Worm (Caenorhabditis elegans) whole organism, young adult: ENCODE data around the gene T28H11.7.

ENCODE experiments used
- B0019.2 ChIP-seq: fragments of 200-800 bp; sonication (Bioruptor generic); conservative IDR thresholded peaks from 2 replicates; pipeline ENCODE4 v1.3.6; 2022; ENCODE audit warnings: missing genetic modification reagents, missing genetic modification characterization, missing compliant biosample characterization
- F33H1.4 ChIP-seq: fragments of 200-800 bp; sonication (Bioruptor generic); IDR thresholded peaks from 2 replicates; pipeline ENCODE4 v1.3.6; 2022; ENCODE audit warnings: missing genetic modification reagents, missing genetic modification characterization, missing compliant biosample characterization
- F57A8.1 ChIP-seq: fragments of 200-800 bp; sonication (Bioruptor generic); optimal IDR thresholded peaks from 2 replicates; lab custom pipeline; 2018; ENCODE audit warnings: mild to moderate bottlenecking, missing genetic modification characterization, moderate library complexity, missing compliant biosample characterization
- bed-1 ChIP-seq: fragments of 200-800 bp; sonication (Bioruptor generic); IDR thresholded peaks from 2 replicates; pipeline ENCODE4 v1.3.6; 2022; ENCODE audit warnings: missing genetic modification reagents, missing genetic modification characterization, missing compliant biosample characterization
- ceh-91 ChIP-seq: fragments of 200-800 bp; sonication (Bioruptor generic); IDR thresholded peaks from 2 replicates; pipeline ENCODE4 v1.3.6; 2022; ENCODE audit warnings: missing genetic modification reagents, missing genetic modification characterization, missing compliant biosample characterization
- dpl-1 ChIP-seq: fragments of 150-350 bp; optimal IDR thresholded peaks from 2 replicates; lab custom pipeline; 2014; ENCODE audit warnings: missing biosample characterization, missing genetic modification reagents, missing genetic modification characterization
- hlh-12 ChIP-seq: sonication (generic microtip); optimal IDR thresholded peaks from 2 replicates; lab custom pipeline; 2016; ENCODE audit warnings: missing genetic modification characterization, missing compliant biosample characterization
- nhr-27 ChIP-seq: fragments of 200-800 bp; sonication (Bioruptor generic); optimal IDR thresholded peaks from 2 replicates; lab custom pipeline; 2018; ENCODE audit warnings: mild to moderate bottlenecking, missing genetic modification characterization, moderate library complexity, missing compliant biosample characterization
- xnd-1 ChIP-seq: sonication (generic microtip); optimal IDR thresholded peaks from 2 replicates; lab custom pipeline; 2016; ENCODE audit warnings: missing genotype, missing genetic modification reagents, missing genetic modification characterization, missing compliant biosample characterization

DNA sequence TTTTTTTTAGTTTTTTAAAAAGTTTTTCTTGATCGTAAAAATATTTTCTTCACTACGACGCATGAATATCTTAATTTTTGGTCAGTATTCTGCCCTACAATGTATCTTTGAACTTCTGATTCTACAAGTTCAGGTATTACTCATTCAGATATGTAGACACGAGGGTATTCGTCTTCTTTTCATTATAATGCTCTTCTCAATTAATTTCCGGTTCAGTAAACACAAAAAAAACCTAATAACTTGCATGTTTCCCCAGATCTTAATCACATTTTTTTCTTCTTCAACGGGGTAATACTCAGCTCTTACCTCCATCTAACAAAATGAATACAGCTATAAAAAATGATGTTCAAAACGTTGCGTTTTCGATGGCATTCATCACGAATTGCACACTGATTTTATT is 24.9 kb downstream of the T28H11.7 start, which contains the start of gene str-162:
- TF ChIP-seq B0019.2 (GFP tag; lab: Robert Waterston, UW) = no peak
- no peak for TF ChIP-seq nhr-27 (tag; lab: Kevin White, UChicago)
- TF ChIP-seq xnd-1 (tag; lab: Kevin White, UChicago) = no peak
- no peak for TF ChIP-seq bed-1
- TF ChIP-seq F33H1.4 = no peak
- no peak for TF ChIP-seq dpl-1 (GFP tag; lab: Kevin White, UChicago)
- TF ChIP-seq hlh-12 (tag; lab: Kevin White, UChicago) = no peak
- no peak for TF ChIP-seq F57A8.1 (GFP tag; lab: Kevin White, UChicago)
- no peak for TF ChIP-seq ceh-91
